Fruit fly (Drosophila melanogaster): ENCODE measurements around the gene CG14315.

The CG14315 gene

DNA sequence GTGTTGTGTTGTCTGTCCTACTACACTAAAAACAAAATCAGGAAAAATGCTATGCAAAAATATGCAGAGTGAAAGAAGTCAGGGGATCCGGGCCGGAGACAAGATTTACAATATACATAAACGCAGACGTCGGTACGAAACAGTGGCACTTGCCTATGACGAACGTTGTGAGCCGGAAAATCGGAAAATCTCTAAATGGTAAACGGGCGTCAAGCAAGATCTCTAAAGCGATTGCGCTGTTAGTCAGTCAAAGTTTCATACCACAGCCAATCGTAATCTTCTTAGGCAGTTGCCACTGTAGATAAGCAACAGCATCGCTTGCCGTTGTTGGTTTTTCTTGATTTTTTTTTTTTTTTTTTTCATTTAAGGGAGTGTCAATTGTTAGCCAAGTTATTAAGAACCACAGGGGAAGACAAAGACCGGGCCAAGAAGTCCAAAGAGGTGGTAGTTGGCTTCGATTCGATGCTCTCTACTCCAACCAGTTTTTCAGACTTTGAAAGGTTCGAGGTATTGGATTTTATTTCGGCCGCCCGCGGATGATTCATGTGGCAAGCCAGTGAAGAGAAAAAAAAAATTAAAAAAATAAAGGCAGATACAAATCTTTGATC is 33.4 kb upstream of the CG14315 start (continued):
- peak; percentile 92 for TF ChIP-seq CG11093 (GFP tag; IDR thresholded peaks at IDR 0.05)
- TF ChIP-seq Meics (GFP tag; optimal IDR thresholded peaks at IDR 0.05), result peak; percentile 80
- TF ChIP-seq caup (GFP tag; optimal IDR thresholded peaks at IDR 0.05; ENCODE audit: severe bottlenecking), result peak; percentile 56
- peak; percentile 82 for TF ChIP-seq CG9727 (GFP tag; optimal IDR thresholded peaks at IDR 0.05)
- TF ChIP-seq CG4404 (GFP tag; IDR thresholded peaks at IDR 0.05), result peak; percentile 96
- TF ChIP-seq MESR4 (GFP tag; optimal IDR thresholded peaks at IDR 0.05), result no peak
- TF ChIP-seq gcm2 (GFP tag; optimal IDR thresholded peaks at IDR 0.05), result peak; percentile 37
- TF ChIP-seq maf-S (GFP tag; optimal IDR thresholded peaks at IDR 0.05), result peak; percentile 60
- no peak for TF ChIP-seq Scr (GFP tag; IDR thresholded peaks at IDR 0.05; ENCODE audit: partially characterized antibody)
- peak; percentile 91 for TF ChIP-seq CG9932 (GFP tag; IDR thresholded peaks at IDR 0.05)
- TF ChIP-seq h (optimal IDR thresholded peaks at IDR 0.05), result no peak
- peak; percentile 90 for TF ChIP-seq ase (GFP tag; IDR thresholded peaks at IDR 0.05)
- TF ChIP-seq CG4360 (GFP tag; IDR thresholded peaks at IDR 0.05), result peak; percentile 68
- TF ChIP-seq slbo (GFP tag; IDR thresholded peaks at IDR 0.05), result peak; percentile 91
- TF ChIP-seq CG11695 (GFP tag; IDR thresholded peaks at IDR 0.05), result peak; percentile 92
- peak; percentile 88; the same call in 1 of the 2 replicates for TF ChIP-seq Gsc (GFP tag; IDR thresholded peaks at IDR 0.05)
- TF ChIP-seq repo (GFP tag; optimal IDR thresholded peaks at IDR 0.05), result peak; percentile 78
- peak; percentile 86 for TF ChIP-seq klu (GFP tag; IDR thresholded peaks at IDR 0.05)
- peak; percentile 87 for TF ChIP-seq chm (GFP tag; IDR thresholded peaks at IDR 0.05)
- TF ChIP-seq psq (GFP tag; optimal IDR thresholded peaks at IDR 0.05), result peak; percentile 46
- TF ChIP-seq CG12071 (GFP tag; optimal IDR thresholded peaks at IDR 0.05), result no peak
- no peak for TF ChIP-seq bbx (GFP tag; IDR thresholded peaks at IDR 0.05; ENCODE audit: partially characterized antibody)
- TF ChIP-seq z (GFP tag; IDR thresholded peaks at IDR 0.05), result peak; percentile 60; the same call in 1 of the 3 replicates
- no peak for TF ChIP-seq schlank (tag; optimal IDR thresholded peaks at IDR 0.05)
- no peak; the same call in 1 of the 2 replicates for TF ChIP-seq Atf6 (GFP tag; IDR thresholded peaks at IDR 0.05)
- TF ChIP-seq trh (GFP tag; optimal IDR thresholded peaks at IDR 0.05), result peak; percentile 48
- peak; percentile 56 for TF ChIP-seq HHEX (GFP tag; optimal IDR thresholded peaks at IDR 0.05)
- TF ChIP-seq Lpt (GFP tag; optimal IDR thresholded peaks at IDR 0.05), result no peak
- peak; percentile 76 for TF ChIP-seq Usf (GFP tag; optimal IDR thresholded peaks at IDR 0.05)
- TF ChIP-seq jumu (GFP tag; optimal IDR thresholded peaks at IDR 0.05), result peak; percentile 85
- no peak for TF ChIP-seq gfzf (GFP tag; optimal IDR thresholded peaks at IDR 0.05)
- peak; percentile 71 for TF ChIP-seq CG5245 (GFP tag; optimal IDR thresholded peaks at IDR 0.05)
- peak; percentile 80 for TF ChIP-seq Camta (GFP tag; optimal IDR thresholded peaks at IDR 0.05)
- TF ChIP-seq lilli (GFP tag; optimal IDR thresholded peaks at IDR 0.05), result peak; percentile 79
- TF ChIP-seq dati (GFP tag; IDR thresholded peaks at IDR 0.05), result peak; percentile 87
- TF ChIP-seq CG4328 (GFP tag; optimal IDR thresholded peaks at IDR 0.05), result peak; percentile 67
- TF ChIP-seq CG2202 (tag; optimal IDR thresholded peaks at IDR 0.05), result no peak
- peak; percentile 58 for TF ChIP-seq CG8281 (tag; optimal IDR thresholded peaks at IDR 0.05)
- peak; percentile 91 for TF ChIP-seq CG14667 (GFP tag; IDR thresholded peaks at IDR 0.05)
- peak; percentile 28 for TF ChIP-seq D19B (GFP tag; optimal IDR thresholded peaks at IDR 0.05)
- peak; percentile 73 for TF ChIP-seq Sox102F (GFP tag; optimal IDR thresholded peaks at IDR 0.05)
- TF ChIP-seq slou (GFP tag; optimal IDR thresholded peaks at IDR 0.05), result peak; percentile 62
- no peak for TF ChIP-seq CTCF (GFP tag; optimal IDR thresholded peaks at IDR 0.05)
- peak; percentile 57; the same call in 1 of the 2 replicates for TF ChIP-seq CkIIα-i1 (GFP tag; IDR thresholded peaks at IDR 0.05)
- TF ChIP-seq Ets65A (GFP tag), result peak; percentile 96
- TF ChIP-seq hth (optimal IDR thresholded peaks at IDR 0.05), result no peak
- no peak for TF ChIP-seq pita (GFP tag; optimal IDR thresholded peaks at IDR 0.05)
- no peak for TF ChIP-seq CG7987 (GFP tag; optimal IDR thresholded peaks at IDR 0.05)
- peak; percentile 68 for TF ChIP-seq CG43689 (GFP tag; IDR thresholded peaks at IDR 0.05)
- TF ChIP-seq CoRest (tag; optimal IDR thresholded peaks at IDR 0.05), result peak; percentile 75
- peak; percentile 30 for TF ChIP-seq CG15601 (tag; optimal IDR thresholded peaks at IDR 0.05)
- TF ChIP-seq nerfin-1 (tag; optimal IDR thresholded peaks at IDR 0.05), result no peak

All from whole organism, embryonic.